Worm (Caenorhabditis elegans) whole organism, early embryonic: ENCODE measurements around the gene F34D6.1.

Experiments used
- F13C5.2 ChIP-seq: sonication (generic microtip); optimal IDR thresholded peaks from 2 replicates; lab custom pipeline; 2017; ENCODE audit warnings: mild to moderate bottlenecking, missing genetic modification characterization, inconsistent platforms, missing compliant biosample characterization
- ama-1 ChIP-seq: fragments of 150-350 bp; optimal IDR thresholded peaks from 2 replicates; lab custom pipeline; 2014
- ceh-36 ChIP-seq: sonication (generic microtip); optimal IDR thresholded peaks from 2 replicates; lab custom pipeline; 2016; ENCODE audit warnings: missing genetic modification characterization, inconsistent platforms, missing compliant biosample characterization
- ets-7 ChIP-seq: sonication (generic microtip); optimal IDR thresholded peaks from 2 replicates; lab custom pipeline; 2016; ENCODE audit warnings: missing genotype, missing genetic modification characterization, missing compliant biosample characterization
- hmbx-1 ChIP-seq: sonication (generic microtip); optimal IDR thresholded peaks from 2 replicates; lab custom pipeline; 2016; ENCODE audit warnings: mild to moderate bottlenecking, missing genetic modification characterization, missing compliant biosample characterization
- hmg-4 ChIP-seq: fragments of 200-800 bp; sonication (Bioruptor generic); optimal IDR thresholded peaks from 2 replicates; lab custom pipeline; 2018; ENCODE audit warnings: mild to moderate bottlenecking, missing genetic modification characterization, missing compliant biosample characterization
- pes-1 ChIP-seq: fragments of 200-800 bp; sonication (Bioruptor generic); IDR thresholded peaks from 2 replicates; pipeline ENCODE4 v1.3.6; 2022; ENCODE audit warnings: missing genetic modification reagents, missing genetic modification characterization, missing compliant biosample characterization
- scrt-1 ChIP-seq: fragments of 200-800 bp; sonication (Bioruptor generic); IDR thresholded peaks from 2 replicates; pipeline ENCODE4 v1.3.6; 2022; ENCODE audit warnings: missing genetic modification characterization, missing compliant biosample characterization
- sea-1 ChIP-seq: fragments of 200-800 bp; sonication (Bioruptor generic); conservative IDR thresholded peaks from 2 replicates; pipeline ENCODE4 v1.3.6; 2022; ENCODE audit warnings: missing genetic modification characterization, missing compliant biosample characterization

F34D6.1 gene

DNA sequence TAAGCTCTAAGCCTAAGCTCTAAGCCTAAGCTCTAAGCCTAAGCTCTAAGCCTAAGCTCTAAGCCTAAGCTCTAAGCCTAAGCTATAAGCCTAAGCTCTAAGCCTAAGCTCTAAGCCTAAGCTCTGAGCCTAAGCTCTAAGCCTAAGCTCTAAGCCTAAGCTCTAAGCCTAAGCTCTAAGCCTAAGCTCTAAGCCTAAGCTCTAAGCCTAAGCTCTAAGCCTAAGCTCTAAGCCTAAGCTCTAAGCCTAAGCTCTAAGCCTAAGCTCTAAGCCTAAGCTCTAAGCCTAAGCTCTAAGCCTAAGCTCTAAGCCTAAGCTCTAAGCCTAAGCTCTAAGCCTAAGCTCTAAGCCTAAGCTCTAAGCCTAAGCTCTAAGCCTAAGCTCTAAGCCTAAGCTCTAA is 48.8 kb downstream of the F34D6.1 start:
- peak; percentile 76 for TF ChIP-seq ceh-36 (tag; lab: Kevin White, UChicago)

DNA sequence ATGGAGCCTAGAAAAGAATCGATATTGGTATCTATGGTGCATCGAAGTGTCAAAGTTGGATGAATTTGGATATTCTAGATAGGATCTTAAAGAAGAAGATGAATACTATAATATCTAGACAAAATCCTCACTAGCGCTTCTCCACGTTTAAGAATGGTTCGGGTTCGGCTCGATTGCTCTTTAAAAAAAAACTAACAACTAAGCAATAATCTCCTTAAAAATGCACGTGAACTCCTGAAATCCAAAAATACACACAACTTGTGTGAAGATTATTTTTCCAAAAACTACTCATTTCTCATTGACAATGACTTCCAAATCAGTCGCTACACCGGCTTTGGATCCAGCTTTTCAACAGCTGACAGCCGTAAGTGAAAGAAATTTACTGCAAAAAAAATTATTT is 49.8 kb downstream of the F34D6.1 start, which contains the start of gene D2062.1:
TSS of gene D2062.1 (plus strand) at position 301 of the 400 bp plus-strand sequence.
- TF ChIP-seq scrt-1 (GFP tag; lab: Robert Waterston, UW) (no peak), hmg-4 (GFP tag; lab: Kevin White, UChicago) (no peak), F13C5.2 (tag; lab: Kevin White, UChicago) (no peak), ets-7 (tag; lab: Kevin White, UChicago) (no peak), sea-1 (no peak), pes-1 (GFP tag; lab: Robert Waterston, UW) (no peak), hmbx-1 (tag; lab: Kevin White, UChicago) (no peak), ama-1 (no peak), ceh-36 (tag; lab: Kevin White, UChicago) (no peak)
